Worm (Caenorhabditis elegans): ENCODE measurements around the gene Y43F8B.29.

- TF ChIP-seq nhr-10 (tag; optimal IDR thresholded peaks at IDR 0.05) = no peak
- no peak for TF ChIP-seq nhr-12 (tag; optimal IDR thresholded peaks at IDR 0.05)
- TF ChIP-seq aly-2 (tag; optimal IDR thresholded peaks at IDR 0.05) = no peak
These were observed 8.9 kb upstream of the Y43F8B.29 start, which contains the start of gene Y43F8B.22 for ce11 chrV:19482535-19482934.

All from whole organism, L2 larva.